Worm (Caenorhabditis elegans) whole organism, L4 larva: ENCODE results near the gene spig-8.

Experiments
- F26F4.8 ChIP-seq: fragments of 200-800 bp; sonication (Bioruptor generic); conservative IDR thresholded peaks from 2 replicates; pipeline ENCODE4 v1.3.6; 2022; ENCODE audit warnings: missing genetic modification characterization, missing compliant biosample characterization
- fos-1 ChIP-seq: fragments of 150-350 bp; optimal IDR thresholded peaks from 2 replicates; lab custom pipeline; 2014; ENCODE audit warnings: missing biosample characterization, missing genetic modification characterization
- hif-1 ChIP-seq, 2 experiments: sonication (generic microtip); optimal IDR thresholded peaks; 2 replicates each; lab custom pipeline; 2016 to 2017; ENCODE audit warnings: missing compliant biosample characterization in 2 of 2, missing genetic modification characterization in 2 of 2, missing genetic modification reagents in 2 of 2, missing genotype in 2 of 2, mild to moderate bottlenecking in 1 of 2
- lin-13 ChIP-seq: fragments of 150-350 bp; optimal IDR thresholded peaks from 2 replicates; lab custom pipeline; 2014; ENCODE audit warnings: missing biosample characterization, missing genetic modification reagents, missing genetic modification characterization
- lin-39 ChIP-seq: fragments of 150-350 bp; optimal IDR thresholded peaks from 2 replicates; lab custom pipeline; 2014; ENCODE audit warnings: missing biosample characterization, missing genetic modification reagents, missing genetic modification characterization
- nhr-10 ChIP-seq: fragments of 150-350 bp; optimal IDR thresholded peaks from 2 replicates; lab custom pipeline; 2014; ENCODE audit warnings: missing biosample characterization, missing genetic modification characterization
- nhr-237 ChIP-seq: sonication (generic microtip); optimal IDR thresholded peaks from 2 replicates; lab custom pipeline; 2017; ENCODE audit warnings: missing biosample characterization, missing genetic modification characterization
- nhr-76 ChIP-seq: fragments of 150-350 bp; optimal IDR thresholded peaks from 2 replicates; lab custom pipeline; 2014; ENCODE audit warnings: missing biosample characterization, missing genetic modification characterization
- snpc-4 ChIP-seq: fragments of 150-350 bp; optimal IDR thresholded peaks from 2 replicates; lab custom pipeline; 2014; ENCODE audit warnings: missing biosample characterization, missing genetic modification characterization
- unc-130 ChIP-seq: sonication (generic microtip); optimal IDR thresholded peaks from 2 replicates; lab custom pipeline; 2016; ENCODE audit warnings: missing genetic modification reagents, missing genetic modification characterization, missing compliant biosample characterization
- zag-1 ChIP-seq: fragments of 150-350 bp; optimal IDR thresholded peaks from 2 replicates; lab custom pipeline; 2014; ENCODE audit warnings: missing biosample characterization, missing genetic modification characterization

DNA sequence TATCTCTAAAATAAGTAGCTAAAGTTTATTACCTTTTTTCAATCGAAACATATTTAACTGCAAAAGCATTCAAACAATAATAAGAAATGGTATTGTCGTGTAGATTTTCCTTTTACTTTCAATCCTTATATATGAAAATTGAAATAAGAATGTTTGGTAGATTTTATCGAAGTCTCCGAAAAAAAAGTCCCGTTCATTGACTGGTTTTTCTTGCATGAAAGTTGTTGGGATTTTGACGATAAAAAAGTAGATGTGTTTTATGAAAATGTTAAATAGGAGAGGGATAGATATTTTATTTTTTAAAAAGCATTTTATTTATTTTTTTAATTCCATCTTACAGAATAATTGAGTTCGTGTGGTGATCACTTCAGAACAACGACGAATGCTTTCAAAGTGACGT lies 38.8 kb upstream of the spig-8 start, which contains the start of gene C33G8.13:
- TF ChIP-seq unc-130 (GFP tag; lab: Kevin White, UChicago) = no peak
- TF ChIP-seq nhr-10 (tag; lab: Kevin White, UChicago) = no peak
- no peak for TF ChIP-seq fos-1
- no peak for TF ChIP-seq snpc-4 (tag; lab: Kevin White, UChicago)
- no peak for TF ChIP-seq lin-13 (GFP tag; lab: Kevin White, UChicago)
- no peak for TF ChIP-seq hif-1 (tag; optimal IDR thresholded peaks at IDR 0.05; lab: Kevin White, UChicago)
- TF ChIP-seq nhr-76 (tag; lab: Kevin White, UChicago) = no peak
- TF ChIP-seq nhr-237 (tag; lab: Kevin White, UChicago) = no peak
- no peak for TF ChIP-seq lin-39 (tag; lab: Kevin White, UChicago)
- TF ChIP-seq F26F4.8 (GFP tag; lab: Robert Waterston, UW) = no peak
- TF ChIP-seq zag-1 = no peak
